ENCODE assay signal across 2 worm cellular contexts in the genomic region with DNA sequence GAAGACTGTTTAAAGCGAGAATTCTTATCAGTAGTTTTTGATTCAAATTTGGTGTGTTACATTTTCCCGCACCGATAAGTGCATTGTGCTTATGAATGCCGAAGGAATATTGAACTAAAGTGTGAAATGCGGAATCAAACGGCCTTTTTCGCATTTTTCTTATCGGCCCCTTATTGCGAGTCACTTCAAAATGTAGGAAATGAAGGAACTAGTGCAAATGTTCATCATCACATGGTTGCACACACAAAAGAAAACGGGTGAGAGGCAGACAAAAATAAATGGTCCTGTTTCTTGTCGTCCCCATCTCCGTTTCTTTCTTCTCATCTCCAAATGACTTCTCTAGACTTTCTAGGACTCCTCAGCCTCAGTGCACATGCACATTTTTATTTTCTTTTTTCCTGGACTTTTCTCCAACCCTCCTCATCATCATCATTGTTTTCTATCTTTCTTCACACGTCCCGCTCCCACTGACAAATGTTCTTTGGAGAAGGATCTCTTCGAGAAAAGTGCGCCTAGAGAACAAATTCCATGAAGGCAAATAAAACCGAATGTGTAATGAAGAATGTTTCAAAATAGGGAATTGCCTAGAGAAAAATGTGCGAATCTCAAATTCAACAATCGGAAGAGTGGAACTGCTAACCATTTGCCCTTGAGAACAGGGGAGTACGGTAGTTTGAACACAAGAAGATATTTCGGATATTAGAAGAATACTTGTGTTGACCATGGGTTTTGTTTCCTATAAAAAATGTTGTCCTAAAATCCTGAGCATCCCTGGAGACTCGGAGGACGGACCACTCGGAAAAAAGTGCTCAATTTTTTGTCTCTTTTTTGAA.
TF ChIP-seq lines count a peak whose summit lies in the region.

No protein-coding gene starts in this region.

TF ChIP-seq in whole organism, L2 larva, 48 proteins besides CTCF, POLR2A, EP300 and RAD21 (continued from another document):
- TF ChIP-seq nhr-237 (tag; optimal IDR thresholded peaks at IDR 0.05; lab: Kevin White, UChicago) (no peak), nhr-11 (tag; optimal IDR thresholded peaks at IDR 0.05; lab: Kevin White, UChicago) (no peak), ztf-11 (tag; optimal IDR thresholded peaks at IDR 0.05; lab: Kevin White, UChicago) (no peak), nhr-12 (tag; optimal IDR thresholded peaks at IDR 0.05; lab: Kevin White, UChicago) (no peak), ceh-82 (tag; optimal IDR thresholded peaks at IDR 0.05; lab: Kevin White, UChicago) (no peak), C34F6.9 (tag; optimal IDR thresholded peaks at IDR 0.05; lab: Kevin White, UChicago) (peak; percentile 59), zag-1 (tag; optimal IDR thresholded peaks at IDR 0.05; lab: Kevin White, UChicago) (peak; percentile 37), nhr-10 (tag; optimal IDR thresholded peaks at IDR 0.05; lab: Kevin White, UChicago) (no peak), nhr-6 (tag; optimal IDR thresholded peaks at IDR 0.05; lab: Kevin White, UChicago) (peak; percentile 57)

TF ChIP-seq in whole organism, L4 larva, 104 proteins besides CTCF, POLR2A, EP300 and RAD21 (continued from another document):
- TF ChIP-seq unc-62 (GFP tag; optimal IDR thresholded peaks at IDR 0.05 in 1 of 2; lab: Kevin White, UChicago), result peak in 1 of 2 experiments; percentile 95
- TF ChIP-seq unc-62 (tag; optimal IDR thresholded peaks at IDR 0.05; lab: Kevin White, UChicago), result no peak
- no peak for TF ChIP-seq daf-12 (tag; optimal IDR thresholded peaks at IDR 0.05; lab: Kevin White, UChicago)
- TF ChIP-seq nhr-10 (tag; optimal IDR thresholded peaks at IDR 0.05; lab: Kevin White, UChicago), result no peak
- no peak for TF ChIP-seq fkh-10 (GFP tag; optimal IDR thresholded peaks at IDR 0.05; lab: Kevin White, UChicago)
- no peak for TF ChIP-seq rbr-2 (tag; optimal IDR thresholded peaks at IDR 0.05; lab: Kevin White, UChicago)
- TF ChIP-seq vab-7 (GFP tag; IDR thresholded peaks at IDR 0.05; lab: Robert Waterston, UW), result no peak
- no peak for TF ChIP-seq egl-27 (tag; optimal IDR thresholded peaks at IDR 0.05; lab: Kevin White, UChicago)
- TF ChIP-seq mxl-3 (GFP tag; optimal IDR thresholded peaks at IDR 0.05; lab: Kevin White, UChicago), result no peak
- no peak for TF ChIP-seq dmd-8 (GFP tag; IDR thresholded peaks at IDR 0.05; lab: Robert Waterston, UW)
- TF ChIP-seq mxl-2 (GFP tag; conservative IDR thresholded peaks at IDR 0.05; lab: Robert Waterston, UW), result no peak
- no peak for TF ChIP-seq T20F7.1 (GFP tag; optimal IDR thresholded peaks at IDR 0.05; lab: Kevin White, UChicago)
- TF ChIP-seq hlh-30 (tag; optimal IDR thresholded peaks at IDR 0.05; lab: Kevin White, UChicago; ENCODE audit: insufficient read depth), result peak; percentile 67
- TF ChIP-seq lin-29 (GFP tag; IDR thresholded peaks at IDR 0.05; lab: Robert Waterston, UW), result no peak
- no peak for TF ChIP-seq daf-16 (GFP tag; optimal IDR thresholded peaks at IDR 0.05; lab: Kevin White, UChicago)
- TF ChIP-seq daf-16 (tag; optimal IDR thresholded peaks at IDR 0.05; lab: Kevin White, UChicago), result peak; percentile 38
- no peak for TF ChIP-seq ceh-28 (tag; optimal IDR thresholded peaks at IDR 0.05; lab: Kevin White, UChicago)
- no peak for TF ChIP-seq tag-97 (GFP tag; IDR thresholded peaks at IDR 0.05; lab: Robert Waterston, UW)
- TF ChIP-seq arid-1 (GFP tag; conservative IDR thresholded peaks at IDR 0.05; lab: Robert Waterston, UW), result no peak
- peak; percentile 26; the same call in 1 of the 2 replicates for TF ChIP-seq mdt-29 (GFP tag; IDR thresholded peaks at IDR 0.05; lab: Robert Waterston, UW)
- no peak for TF ChIP-seq F10B5.3 (tag; optimal IDR thresholded peaks at IDR 0.05; lab: Kevin White, UChicago)
- TF ChIP-seq ama-1 (optimal IDR thresholded peaks at IDR 0.05; lab: Kevin White, UChicago), result no peak
- TF ChIP-seq nhr-28 (tag; optimal IDR thresholded peaks at IDR 0.05; lab: Kevin White, UChicago), result peak; percentile 70
- TF ChIP-seq nhr-41 (GFP tag; IDR thresholded peaks at IDR 0.05; lab: Robert Waterston, UW), result no peak
- no peak for TF ChIP-seq nhr-111 (GFP tag; optimal IDR thresholded peaks at IDR 0.05; lab: Kevin White, UChicago)
- TF ChIP-seq lim-7 (GFP tag; IDR thresholded peaks at IDR 0.05; lab: Robert Waterston, UW), result no peak
- no peak for TF ChIP-seq ctbp-1 (GFP tag; IDR thresholded peaks at IDR 0.05; lab: Robert Waterston, UW)
- TF ChIP-seq hif-1 (tag; optimal IDR thresholded peaks at IDR 0.05; lab: Kevin White, UChicago), result no peak
- TF ChIP-seq cey-2 (tag; optimal IDR thresholded peaks at IDR 0.05; lab: Kevin White, UChicago; ENCODE audit: borderline replicate concordance, insufficient read depth), result no peak
- no peak for TF ChIP-seq madf-5 (GFP tag; IDR thresholded peaks at IDR 0.05; lab: Robert Waterston, UW)
- TF ChIP-seq lin-1 (GFP tag; IDR thresholded peaks at IDR 0.05; lab: Robert Waterston, UW), result no peak
- TF ChIP-seq nhr-6 (tag; optimal IDR thresholded peaks at IDR 0.05; lab: Kevin White, UChicago), result peak; percentile 18
- TF ChIP-seq Y48G9A.11 (GFP tag; IDR thresholded peaks at IDR 0.05; lab: Robert Waterston, UW), result no peak
- no peak for TF ChIP-seq fos-1 (tag; optimal IDR thresholded peaks at IDR 0.05; lab: Kevin White, UChicago)
- TF ChIP-seq pqm-1 (tag; optimal IDR thresholded peaks at IDR 0.05; lab: Kevin White, UChicago), result peak; percentile 93
- TF ChIP-seq ceh-32 (tag; optimal IDR thresholded peaks at IDR 0.05; lab: Kevin White, UChicago; ENCODE audit: poor library complexity), result no peak
- TF ChIP-seq unc-39 (tag; optimal IDR thresholded peaks at IDR 0.05; lab: Kevin White, UChicago), result no peak
- no peak for TF ChIP-seq F26F4.8 (GFP tag; conservative IDR thresholded peaks at IDR 0.05; lab: Robert Waterston, UW)
- TF ChIP-seq nhr-25 (tag; optimal IDR thresholded peaks at IDR 0.05; lab: Kevin White, UChicago; ENCODE audit: borderline replicate concordance, insufficient read depth), result no peak
- no peak for TF ChIP-seq ztf-7 (tag; optimal IDR thresholded peaks at IDR 0.05; lab: Kevin White, UChicago)
- TF ChIP-seq Y75B8A.6 (GFP tag; IDR thresholded peaks at IDR 0.05; lab: Robert Waterston, UW), result no peak
- TF ChIP-seq madf-9 (GFP tag; conservative IDR thresholded peaks at IDR 0.05; lab: Robert Waterston, UW), result no peak
- TF ChIP-seq D1046.2 (GFP tag; IDR thresholded peaks at IDR 0.05; lab: Robert Waterston, UW), result no peak
- TF ChIP-seq zip-2 (tag; optimal IDR thresholded peaks at IDR 0.05; lab: Kevin White, UChicago), result no peak
- TF ChIP-seq mdl-1 (tag; optimal IDR thresholded peaks at IDR 0.05; lab: Kevin White, UChicago), result peak in 1 of 2 experiments; percentile 58
- TF ChIP-seq unc-130 (GFP tag; optimal IDR thresholded peaks at IDR 0.05; lab: Kevin White, UChicago), result no peak
- TF ChIP-seq ZK337.2 (GFP tag; IDR thresholded peaks at IDR 0.05; lab: Robert Waterston, UW), result no peak
- no peak for TF ChIP-seq lir-3 (tag; optimal IDR thresholded peaks at IDR 0.05; lab: Kevin White, UChicago)
- TF ChIP-seq skn-1 (tag; optimal IDR thresholded peaks at IDR 0.05; lab: Kevin White, UChicago), result no peak
- TF ChIP-seq ceh-20 (GFP tag; IDR thresholded peaks at IDR 0.05; lab: Robert Waterston, UW), result no peak
- TF ChIP-seq dmd-9 (GFP tag; IDR thresholded peaks at IDR 0.05; lab: Robert Waterston, UW), result no peak
- no peak for TF ChIP-seq mes-2 (tag; optimal IDR thresholded peaks at IDR 0.05; lab: Kevin White, UChicago; ENCODE audit: poor library complexity, severe bottlenecking)
- no peak for TF ChIP-seq egl-43 (GFP tag; IDR thresholded peaks at IDR 0.05; lab: Robert Waterston, UW)
- no peak for TF ChIP-seq lin-39 (tag; optimal IDR thresholded peaks at IDR 0.05; lab: Kevin White, UChicago)
- no peak for TF ChIP-seq gei-8 (GFP tag; optimal IDR thresholded peaks at IDR 0.05; lab: Kevin White, UChicago)
- TF ChIP-seq F37D6.2 (tag; optimal IDR thresholded peaks at IDR 0.05; lab: Kevin White, UChicago), result no peak
- TF ChIP-seq attf-4 (tag; optimal IDR thresholded peaks at IDR 0.05; lab: Kevin White, UChicago), result no peak
- TF ChIP-seq R02D3.7 (tag; optimal IDR thresholded peaks at IDR 0.05; lab: Kevin White, UChicago), result no peak
- peak; percentile 73 for TF ChIP-seq nhr-77 (tag; optimal IDR thresholded peaks at IDR 0.05; lab: Kevin White, UChicago)
- TF ChIP-seq aha-1 (tag; lab: Kevin White, UChicago), result no peak
- TF ChIP-seq set-16 (GFP tag; IDR thresholded peaks at IDR 0.05; lab: Robert Waterston, UW), result no peak
- TF ChIP-seq dmd-6 (GFP tag; IDR thresholded peaks at IDR 0.05; lab: Robert Waterston, UW), result peak; percentile 68
- no peak for TF ChIP-seq F49E8.2 (tag; optimal IDR thresholded peaks at IDR 0.05; lab: Kevin White, UChicago; ENCODE audit: borderline replicate concordance)
